Worm (Caenorhabditis elegans): ENCODE measurements around the gene tap-1.
A peak's percentile ranks its signal among the peaks of the same experiment; 100 is the strongest.

ce11 chrX:14589051-14589736, at the start of gene tap-1, which contains the start of gene C44H4.4:
- TF ChIP-seq flt-1 (GFP tag; IDR thresholded peaks at IDR 0.05): no peak
- no peak for TF ChIP-seq T22C8.4 (GFP tag; IDR thresholded peaks at IDR 0.05)
- TF ChIP-seq ztf-29 (GFP tag; IDR thresholded peaks at IDR 0.05): no peak
- no peak for TF ChIP-seq med-1 (GFP tag; optimal IDR thresholded peaks at IDR 0.05; ENCODE audit: insufficient read depth)
- no peak for TF ChIP-seq ref-1 (GFP tag; conservative IDR thresholded peaks at IDR 0.05)
- TF ChIP-seq cog-1 (tag; optimal IDR thresholded peaks at IDR 0.05): peak; percentile 26

Data from whole organism, midembryonic.